Worm (Caenorhabditis elegans): ENCODE measurements around the gene F13B6.3.
A peak's percentile ranks its signal among the peaks of the same experiment; 100 is the strongest.

The F13B6.3 gene

DNA sequence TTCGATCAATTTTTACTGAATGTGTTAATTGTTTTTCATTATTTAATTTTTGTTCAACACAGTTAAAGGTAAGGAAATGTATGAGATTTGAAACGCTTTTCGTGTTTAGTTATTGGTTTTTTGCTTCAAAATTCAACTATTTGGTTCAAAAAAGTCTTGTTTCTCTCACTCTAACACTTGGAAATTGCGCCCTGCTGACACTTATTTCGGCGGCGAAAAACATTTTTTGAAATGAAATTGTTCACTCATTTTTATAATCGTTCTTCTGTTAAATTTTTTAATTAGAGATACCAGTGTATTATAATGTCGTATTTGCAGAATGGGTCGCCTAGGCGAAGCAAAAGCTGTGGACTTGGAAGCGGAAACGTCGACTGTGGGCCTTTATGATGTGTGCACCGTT, 12.4 kb upstream of the F13B6.3 start, which contains the start of gene rod-1:
Gene rod-1 (plus strand): TSS at position 319 of the 400 bp plus-strand sequence.
- TF ChIP-seq unc-55 (GFP tag; optimal IDR thresholded peaks at IDR 0.05) (peak; percentile 46), aly-2 (tag; optimal IDR thresholded peaks at IDR 0.05) (no peak)

DNA sequence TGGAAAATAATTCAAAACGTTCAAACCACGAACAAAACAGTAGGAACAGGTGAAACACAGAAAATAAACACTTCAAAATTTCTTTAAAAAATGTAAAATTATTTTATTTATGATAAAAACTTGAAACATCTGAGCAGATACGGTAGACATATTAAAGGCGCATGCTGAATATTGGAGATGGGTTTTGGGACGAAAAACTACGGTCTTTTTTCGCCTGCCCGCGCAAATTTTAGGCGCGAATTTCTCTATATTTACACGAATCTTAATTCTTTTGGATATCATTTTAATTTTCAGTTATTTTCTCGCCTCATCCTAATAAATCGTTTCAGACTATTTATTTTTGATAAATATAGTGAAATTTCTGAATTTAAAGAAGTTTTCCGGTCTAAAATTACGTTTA, 11.9 kb upstream of the F13B6.3 start:
- no peak for TF ChIP-seq lin-11 (tag; optimal IDR thresholded peaks at IDR 0.05)
- TF ChIP-seq ztf-11 (tag; optimal IDR thresholded peaks at IDR 0.05): no peak
- no peak for TF ChIP-seq unc-55 (GFP tag; optimal IDR thresholded peaks at IDR 0.05)
- TF ChIP-seq crh-2 (tag; optimal IDR thresholded peaks at IDR 0.05): no peak
- TF ChIP-seq nhr-12 (tag; optimal IDR thresholded peaks at IDR 0.05): no peak
- TF ChIP-seq egl-27 (tag; optimal IDR thresholded peaks at IDR 0.05): no peak
- no peak for TF ChIP-seq elt-3 (tag; optimal IDR thresholded peaks at IDR 0.05)
- no peak for TF ChIP-seq nhr-77 (tag; optimal IDR thresholded peaks at IDR 0.05)
- TF ChIP-seq zag-1 (tag; optimal IDR thresholded peaks at IDR 0.05): no peak
- TF ChIP-seq lsy-2 (tag; optimal IDR thresholded peaks at IDR 0.05): no peak
- TF ChIP-seq lin-39 (tag; optimal IDR thresholded peaks at IDR 0.05): no peak

DNA sequence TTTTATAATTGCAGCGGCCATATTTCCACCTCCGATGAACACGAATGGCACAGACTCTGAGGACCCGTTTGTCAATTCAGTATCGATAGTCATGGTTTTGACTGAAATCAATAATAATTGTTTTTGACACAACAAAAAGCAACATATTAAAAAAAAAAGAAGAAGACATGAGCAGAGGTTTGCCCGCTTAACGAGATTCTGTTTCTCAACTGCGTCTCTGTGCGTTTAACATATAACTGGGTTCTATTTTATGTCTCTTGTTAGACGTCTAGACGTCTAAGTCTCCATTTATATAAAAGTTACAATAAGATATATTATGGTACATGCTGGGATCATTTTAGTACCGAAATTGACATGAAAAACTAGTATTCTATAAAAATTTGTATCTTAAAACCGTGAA, 11.4 kb upstream of the F13B6.3 start, which contains the start of gene pycr-4:
Gene pycr-4 (minus strand): TSS at position 101 of the 400 bp plus-strand sequence.
- TF ChIP-seq C34F6.9 (tag; optimal IDR thresholded peaks at IDR 0.05) (peak; percentile 13), sma-9 (GFP tag; optimal IDR thresholded peaks at IDR 0.05) (peak; percentile 25), sma-9 (tag; optimal IDR thresholded peaks at IDR 0.05) (no peak), mdl-1 (tag; optimal IDR thresholded peaks at IDR 0.05) (no peak)

DNA sequence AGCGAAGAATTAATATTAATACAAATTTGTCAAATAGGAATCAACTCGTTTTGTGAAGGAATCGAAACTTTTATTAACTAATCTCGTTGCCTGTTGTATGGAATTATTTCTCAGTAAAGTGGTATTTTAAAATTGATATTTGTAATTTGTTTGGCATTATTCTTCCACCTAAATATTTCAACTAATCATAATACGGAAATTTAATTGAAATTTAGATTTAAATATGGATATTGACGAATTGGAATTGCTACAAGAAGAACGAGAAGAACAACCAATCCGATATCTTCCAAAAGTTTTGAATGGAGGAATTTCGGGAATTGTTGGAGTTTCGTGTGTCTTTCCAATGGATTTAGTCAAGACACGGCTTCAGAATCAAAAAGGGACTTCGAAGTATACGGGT, 9.1 kb upstream of the F13B6.3 start, which contains the start of gene slc-25A18.2:
Gene slc-25A18.2 (plus strand): TSS at position 216 of the 400 bp plus-strand sequence.
- TF ChIP-seq nhr-77 (tag; optimal IDR thresholded peaks at IDR 0.05) (no peak), ceh-16 (tag; optimal IDR thresholded peaks at IDR 0.05) (no peak), ztf-4 (tag; optimal IDR thresholded peaks at IDR 0.05) (no peak), sem-4 (tag; optimal IDR thresholded peaks at IDR 0.05) (no peak), lsy-2 (tag; optimal IDR thresholded peaks at IDR 0.05) (no peak), C34F6.9 (tag; optimal IDR thresholded peaks at IDR 0.05) (no peak), dmd-4 (tag; optimal IDR thresholded peaks at IDR 0.05) (no peak), lin-13 (GFP tag; optimal IDR thresholded peaks at IDR 0.05) (no peak), nhr-25 (tag; optimal IDR thresholded peaks at IDR 0.05) (no peak), ZK546.5 (tag; optimal IDR thresholded peaks at IDR 0.05) (no peak), nhr-21 (tag; optimal IDR thresholded peaks at IDR 0.05) (no peak), sma-9 (GFP tag; optimal IDR thresholded peaks at IDR 0.05) (no peak), sma-9 (tag; optimal IDR thresholded peaks at IDR 0.05) (no peak), blmp-1 (tag; optimal IDR thresholded peaks at IDR 0.05; ENCODE audit: insufficient read depth) (no peak), R02D3.7 (tag; optimal IDR thresholded peaks at IDR 0.05) (no peak)

DNA sequence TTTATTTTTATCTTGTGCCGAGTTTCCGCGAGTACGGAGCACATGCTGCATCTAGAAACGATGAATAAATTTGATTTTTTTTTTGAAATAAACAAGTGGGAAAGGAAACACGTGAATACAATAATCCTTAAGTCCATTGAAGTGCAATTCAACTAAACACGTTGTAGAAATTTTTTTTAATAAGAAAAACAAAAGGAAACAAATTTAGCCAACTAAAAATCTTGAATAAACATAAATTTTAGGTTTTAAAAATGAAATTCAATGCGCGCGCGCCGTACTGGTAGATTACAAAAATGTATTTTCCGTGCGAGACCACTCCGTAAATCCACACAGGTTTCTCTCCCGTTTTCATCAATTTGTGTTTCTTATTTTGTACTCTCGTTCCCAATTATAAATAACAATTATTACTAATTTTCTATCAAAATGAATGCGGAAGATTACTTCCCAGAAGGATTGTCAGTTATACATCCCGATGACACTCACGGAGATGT, 7.4 kb upstream of the F13B6.3 start, which contains the start of the genes plk-3 and F55G1.6:
Gene plk-3 (minus strand): TSS at position 51 of the 491 bp plus-strand sequence.
Gene F55G1.6 (plus strand): TSS at position 359 of the 491 bp plus-strand sequence.
- TF ChIP-seq unc-62 (GFP tag; optimal IDR thresholded peaks at IDR 0.05) (no peak), fos-1 (tag; optimal IDR thresholded peaks at IDR 0.05) (no peak), sem-4 (tag; optimal IDR thresholded peaks at IDR 0.05) (no peak), nhr-21 (tag; optimal IDR thresholded peaks at IDR 0.05) (no peak), nhr-237 (tag; optimal IDR thresholded peaks at IDR 0.05) (no peak), nhr-23 (tag; optimal IDR thresholded peaks at IDR 0.05) (no peak), sma-3 (GFP tag; optimal IDR thresholded peaks at IDR 0.05) (no peak), mbf-1 (tag; optimal IDR thresholded peaks at IDR 0.05) (no peak), mdl-1 (tag; optimal IDR thresholded peaks at IDR 0.05) (no peak), lsy-2 (tag; optimal IDR thresholded peaks at IDR 0.05) (no peak), nhr-129 (tag; optimal IDR thresholded peaks at IDR 0.05) (no peak), egl-27 (tag; optimal IDR thresholded peaks at IDR 0.05) (no peak), R02D3.7 (tag; optimal IDR thresholded peaks at IDR 0.05) (no peak), snpc-4 (tag; optimal IDR thresholded peaks at IDR 0.05) (no peak)

Measured in whole organism, L2 larva.